Worm (Caenorhabditis elegans) whole organism, mixed stage, embryonic: Measurements from ENCODE around the gene C52E4.7.

Experiments used
- blmp-1 ChIP-seq: fragments of 150-350 bp; optimal IDR thresholded peaks from 2 replicates; lab custom pipeline; 2014; ENCODE audit warnings: missing biosample characterization, missing genetic modification characterization
- ham-2 ChIP-seq: fragments of 200-800 bp; sonication (Bioruptor generic); optimal IDR thresholded peaks from 2 replicates; lab custom pipeline; 2018; ENCODE audit warnings: mild to moderate bottlenecking, missing genetic modification characterization, missing compliant biosample characterization
- hlh-1 ChIP-seq: fragments of 150-350 bp; optimal IDR thresholded peaks from 2 replicates; lab custom pipeline; 2014; ENCODE audit warnings: missing biosample characterization, missing genetic modification reagents, missing genetic modification characterization
- snpc-4 ChIP-seq: fragments of 150-350 bp; optimal IDR thresholded peaks from 2 replicates; lab custom pipeline; 2014; ENCODE audit warnings: missing biosample characterization, missing genetic modification characterization
- unc-62 ChIP-seq: fragments of 150-350 bp; optimal IDR thresholded peaks from 2 replicates; lab custom pipeline; 2014; ENCODE audit warnings: missing biosample characterization, missing genetic modification reagents, missing genetic modification characterization

DNA sequence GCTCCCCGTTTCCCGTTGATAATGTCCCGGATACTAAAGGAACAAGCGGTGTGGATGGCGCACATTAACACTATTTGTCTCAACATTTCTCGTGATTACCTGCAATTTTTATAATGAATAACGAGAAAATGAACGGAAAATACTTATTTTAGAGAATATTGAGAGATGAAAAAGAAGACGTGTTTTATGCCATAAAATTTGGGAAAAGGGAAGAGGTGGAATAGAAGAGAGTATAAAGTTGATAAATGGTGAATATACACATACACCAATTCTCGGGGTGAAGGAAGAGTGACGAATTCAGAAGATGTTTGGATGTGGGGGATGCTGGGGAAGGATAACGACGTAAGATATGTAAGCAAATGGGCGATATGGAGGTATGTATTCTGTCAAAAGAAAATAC lies 29.4 kb upstream of the C52E4.7 start, which contains the start of gene F58H1.7:
- TF ChIP-seq unc-62 (GFP tag; lab: Kevin White, UChicago) (no peak), blmp-1 (no peak), ham-2 (GFP tag; lab: Kevin White, UChicago) (no peak), hlh-1 (tag; lab: Kevin White, UChicago) (no peak), snpc-4 (no peak)
